Fruit fly (Drosophila melanogaster) whole organism, wandering third instar larva: ENCODE results near the gene CG11417.

ENCODE experiments used
- Abd-B ChIP-seq: fragments of >200 bp; optimal IDR thresholded peaks from 2 replicates; lab custom pipeline; 2017; ENCODE audit warnings: missing biosample characterization, missing genetic modification characterization
- GATAd ChIP-seq: sonication (Bioruptor generic); optimal IDR thresholded peaks from 2 replicates; lab custom pipeline; 2016; ENCODE audit warnings: missing biosample characterization, missing genetic modification characterization
- Hr78 ChIP-seq: fragments of >200 bp; optimal IDR thresholded peaks from 2 replicates; lab custom pipeline; 2017; ENCODE audit warnings: missing biosample characterization, missing genetic modification characterization
- psq ChIP-seq: fragments of 200-800 bp; sonication (Bioruptor generic); optimal IDR thresholded peaks from 3 replicates; lab custom pipeline; 2017; ENCODE audit warnings: missing biosample characterization, mild to moderate bottlenecking, missing genetic modification characterization, moderate library complexity

- no peak for TF ChIP-seq Abd-B
- TF ChIP-seq GATAd (GFP tag; lab: Kevin White, UChicago) = no peak
- no peak for TF ChIP-seq Hr78
- no peak for TF ChIP-seq psq (GFP tag; lab: Kevin White, UChicago)
Measured at dm6 chrX:1405779-1406178, 52.0 kb downstream of the CG11417 start.
